Fruit fly (Drosophila melanogaster) whole organism, adult: ENCODE measurements around the gene gcm2.

Experiments used
- bab1 ChIP-seq: fragments of 200-800 bp; sonication (Bioruptor generic); optimal IDR thresholded peaks from 3 replicates; lab custom pipeline; 2019; ENCODE audit warnings: missing biosample characterization, mild to moderate bottlenecking, missing genetic modification characterization, moderate library complexity
- cic ChIP-seq: fragments of 200-800 bp; sonication (Bioruptor generic); optimal IDR thresholded peaks from 2 replicates; lab custom pipeline; 2017; ENCODE audit warnings: missing biosample characterization, mild to moderate bottlenecking, missing genetic modification characterization, moderate library complexity

dm6 chr2L:9618871-9619270, 10.5 kb downstream of the gcm2 start:
- no peak for TF ChIP-seq bab1 (GFP tag; lab: Kevin White, UChicago)
- peak; percentile 42 for TF ChIP-seq cic (GFP tag; lab: Kevin White, UChicago)
